Fruit fly (Drosophila melanogaster) whole organism, embryonic: ENCODE measurements around the gene BuGZ.

Experiments used
- CG10267 ChIP-seq: fragments of 200-800 bp; sonication (Bioruptor generic); optimal IDR thresholded peaks from 2 replicates; lab custom pipeline; 2018; ENCODE audit warnings: missing biosample characterization, mild to moderate bottlenecking, missing genetic modification characterization, moderate library complexity
- CG10431 ChIP-seq: fragments of 200-800 bp; sonication (Bioruptor generic); optimal IDR thresholded peaks from 3 replicates; lab custom pipeline; 2018; ENCODE audit warnings: missing biosample characterization, mild to moderate bottlenecking, missing genetic modification characterization
- CG11093 ChIP-seq: fragments of 200-800 bp; sonication (Bioruptor generic); IDR thresholded peaks from 3 replicates; pipeline ENCODE4 v1.3.6; 2022; ENCODE audit warnings: missing biosample characterization, missing genetic modification characterization
- CG11398 ChIP-seq: fragments of 200-800 bp; sonication (Bioruptor generic); optimal IDR thresholded peaks from 2 replicates; lab custom pipeline; 2016; ENCODE audit warnings: missing biosample characterization, missing genetic modification characterization
- CG12391 ChIP-seq: fragments of 200-800 bp; sonication (Bioruptor generic); optimal IDR thresholded peaks from 3 replicates; lab custom pipeline; 2018; ENCODE audit warnings: missing biosample characterization, mild to moderate bottlenecking, missing genetic modification characterization, moderate library complexity
- CG13624 ChIP-seq: fragments of 200-800 bp; sonication (Bioruptor generic); optimal IDR thresholded peaks from 2 replicates; lab custom pipeline; 2016; ENCODE audit warnings: missing biosample characterization, missing genetic modification characterization
- CG14014 ChIP-seq: fragments of 200-800 bp; sonication (Bioruptor generic); IDR thresholded peaks from 2 replicates; pipeline ENCODE4 v1.3.6; 2022; ENCODE audit warnings: missing biosample characterization, missing genetic modification characterization
- CG14860 ChIP-seq: fragments of 200-800 bp; sonication (Bioruptor generic); IDR thresholded peaks from 3 replicates; pipeline ENCODE4 v1.3.6; 2022; ENCODE audit warnings: missing biosample characterization, missing genetic modification characterization; ENCODE audit not compliant: partially characterized antibody
- CG17361 ChIP-seq: fragments of 200-800 bp; sonication (Bioruptor generic); IDR thresholded peaks from 3 replicates; pipeline ENCODE4 v1.3.6; 2022; ENCODE audit warnings: missing biosample characterization, missing genetic modification characterization
- CG17802 ChIP-seq: fragments of 200-800 bp; sonication (Bioruptor generic); optimal IDR thresholded peaks from 2 replicates; lab custom pipeline; 2018; ENCODE audit warnings: missing biosample characterization, mild to moderate bottlenecking, missing genetic modification characterization, moderate library complexity
- CG1792 ChIP-seq: fragments of 200-800 bp; sonication (Bioruptor generic); optimal IDR thresholded peaks from 2 replicates; lab custom pipeline; 2016; ENCODE audit warnings: missing biosample characterization, missing genetic modification characterization
- CG2120 ChIP-seq: fragments of 200-800 bp; sonication (Bioruptor generic); optimal IDR thresholded peaks from 3 replicates; lab custom pipeline; 2016; ENCODE audit warnings: missing biosample characterization, missing genetic modification characterization
- CG2202 ChIP-seq: fragments of 200-800 bp; sonication (Bioruptor generic); optimal IDR thresholded peaks from 2 replicates; lab custom pipeline; 2018; ENCODE audit warnings: missing biosample characterization, mild to moderate bottlenecking, missing genetic modification characterization
- CG30431 ChIP-seq: fragments of 200-800 bp; sonication (Bioruptor generic); optimal IDR thresholded peaks from 2 replicates; lab custom pipeline; 2017; ENCODE audit warnings: missing biosample characterization, missing genetic modification characterization
- CG31441 ChIP-seq: fragments of 200-800 bp; sonication (Bioruptor generic); IDR thresholded peaks from 2 replicates; pipeline ENCODE4 v1.3.6; 2022; ENCODE audit warnings: missing biosample characterization, missing genetic modification characterization
- CG5245 ChIP-seq: fragments of 200-800 bp; sonication (Bioruptor generic); optimal IDR thresholded peaks from 3 replicates; lab custom pipeline; 2016; ENCODE audit warnings: missing biosample characterization, missing genetic modification characterization
- CG6813 ChIP-seq: fragments of 200-800 bp; sonication (Bioruptor generic); optimal IDR thresholded peaks from 2 replicates; lab custom pipeline; 2017; ENCODE audit warnings: missing biosample characterization, missing genetic modification characterization, mild to moderate bottlenecking, moderate library complexity, missing genetic modification reagents
- CG6854 ChIP-seq: fragments of 200-800 bp; sonication (Bioruptor generic); optimal IDR thresholded peaks from 3 replicates; lab custom pipeline; 2017; ENCODE audit warnings: missing biosample characterization, mild to moderate bottlenecking, missing genetic modification characterization
- CG7839 ChIP-seq: fragments of 200-800 bp; sonication (Bioruptor generic); optimal IDR thresholded peaks from 3 replicates; lab custom pipeline; 2018; ENCODE audit warnings: missing biosample characterization, mild to moderate bottlenecking, missing genetic modification characterization, moderate library complexity
- CG7928 ChIP-seq: fragments of 200-800 bp; sonication (Bioruptor generic); optimal IDR thresholded peaks from 2 replicates; lab custom pipeline; 2017; ENCODE audit warnings: missing biosample characterization, mild to moderate bottlenecking, missing genetic modification characterization
- CG8944 ChIP-seq: fragments of 200-800 bp; sonication (Bioruptor generic); optimal IDR thresholded peaks from 3 replicates; lab custom pipeline; 2016; ENCODE audit warnings: missing biosample characterization, missing genetic modification characterization
- Dbx ChIP-seq: fragments of 200-800 bp; sonication (Bioruptor generic); IDR thresholded peaks from 3 replicates; pipeline ENCODE4 v1.3.6; 2022; ENCODE audit warnings: missing biosample characterization, missing genetic modification characterization
- Fer1 ChIP-seq: fragments of 200-800 bp; sonication (Bioruptor generic); optimal IDR thresholded peaks from 2 replicates; lab custom pipeline; 2017; ENCODE audit warnings: missing biosample characterization, mild to moderate bottlenecking, missing genetic modification characterization
- Gsc ChIP-seq: fragments of 200-800 bp; sonication (Bioruptor generic); IDR thresholded peaks from 2 replicates; pipeline ENCODE4 v1.3.6; 2022; ENCODE audit warnings: missing biosample characterization, missing genetic modification characterization
- H15 ChIP-seq: fragments of 200-800 bp; sonication (Bioruptor generic); IDR thresholded peaks from 3 replicates; pipeline ENCODE4 v1.3.6; 2022; ENCODE audit warnings: missing biosample characterization, missing genetic modification characterization
- Hmx ChIP-seq: fragments of 200-800 bp; sonication (Bioruptor generic); optimal IDR thresholded peaks from 2 replicates; lab custom pipeline; 2016; ENCODE audit warnings: missing biosample characterization, missing genetic modification characterization
- Hr39 ChIP-seq: fragments of >200 bp; optimal IDR thresholded peaks from 2 replicates; lab custom pipeline; 2017
- Hr78 ChIP-seq, 2 experiments: fragments of 200-800 bp in 1 of 2; fragments of >200 bp in 1 of 2; sonication (Bioruptor generic) in 1 of 2; optimal IDR thresholded peaks; 2 replicates each; lab custom pipeline; 2017 to 2019; ENCODE audit warnings: missing biosample characterization in 2 of 2, missing genetic modification characterization in 2 of 2, mild to moderate bottlenecking in 1 of 2, moderate library complexity in 1 of 2
- Lim3 ChIP-seq: fragments of 200-800 bp; sonication (Bioruptor generic); IDR thresholded peaks from 2 replicates; pipeline ENCODE4 v1.3.6; 2022; ENCODE audit warnings: missing biosample characterization, missing genetic modification characterization
- Lpt ChIP-seq: fragments of >200 bp; optimal IDR thresholded peaks from 2 replicates; lab custom pipeline; 2018; ENCODE audit warnings: missing biosample characterization, missing genetic modification characterization
- NC2α ChIP-seq: fragments of 200-800 bp; sonication (Bioruptor generic); optimal IDR thresholded peaks from 2 replicates; lab custom pipeline; 2016; ENCODE audit warnings: missing biosample characterization, missing genetic modification characterization
- PHDP ChIP-seq: fragments of 200-800 bp; sonication (Bioruptor generic); optimal IDR thresholded peaks from 3 replicates; lab custom pipeline; 2018; ENCODE audit warnings: missing biosample characterization, mild to moderate bottlenecking, missing genetic modification characterization, moderate library complexity
- Scr ChIP-seq: fragments of 200-800 bp; sonication (Bioruptor generic); IDR thresholded peaks from 2 replicates; pipeline ENCODE4 v1.3.6; 2022; ENCODE audit warnings: missing biosample characterization, missing genetic modification characterization; ENCODE audit not compliant: partially characterized antibody
- Taf1 ChIP-seq: fragments of 200-800 bp; sonication (Bioruptor generic); IDR thresholded peaks from 2 replicates; pipeline ENCODE4 v1.3.6; 2022; ENCODE audit warnings: missing biosample characterization, missing genetic modification characterization
- abd-A ChIP-seq: fragments of 200-800 bp; sonication (Bioruptor generic); optimal IDR thresholded peaks from 3 replicates; lab custom pipeline; 2019; ENCODE audit warnings: missing biosample characterization, mild to moderate bottlenecking, missing genetic modification characterization, moderate library complexity
- ato ChIP-seq: fragments of 200-800 bp; sonication (Bioruptor generic); IDR thresholded peaks from 2 replicates; pipeline ENCODE4 v1.3.6; 2022; ENCODE audit warnings: missing biosample characterization, missing genetic modification characterization; ENCODE audit not compliant: partially characterized antibody
- br ChIP-seq: fragments of >200 bp; optimal IDR thresholded peaks from 2 replicates; lab custom pipeline; 2017
- cato ChIP-seq: fragments of 200-800 bp; sonication (Bioruptor generic); optimal IDR thresholded peaks from 2 replicates; lab custom pipeline; 2016; ENCODE audit warnings: missing biosample characterization, missing genetic modification characterization, borderline replicate concordance
- cwo ChIP-seq: fragments of 200-800 bp; sonication (Bioruptor generic); optimal IDR thresholded peaks from 3 replicates; lab custom pipeline; 2017; ENCODE audit warnings: missing biosample characterization, missing genetic modification characterization, mild to moderate bottlenecking, moderate library complexity, missing genetic modification reagents
- dimm ChIP-seq: fragments of 200-800 bp; sonication (Bioruptor generic); IDR thresholded peaks from 2 replicates; pipeline ENCODE4 v1.3.6; 2022; ENCODE audit warnings: missing biosample characterization, missing genetic modification characterization
- grn ChIP-seq: fragments of 200-800 bp; sonication (Bioruptor generic); optimal IDR thresholded peaks from 3 replicates; lab custom pipeline; 2017; ENCODE audit warnings: missing biosample characterization, missing genetic modification characterization
- gsb ChIP-seq: fragments of 200-800 bp; sonication (Bioruptor generic); IDR thresholded peaks from 2 replicates; pipeline ENCODE4 v1.3.6; 2022; ENCODE audit warnings: missing biosample characterization, missing genetic modification characterization
- insv ChIP-seq, 2 experiments: fragments of 200-800 bp; sonication (Bioruptor generic); optimal IDR thresholded peaks; 3 replicates each; lab custom pipeline; 2016 to 2018; ENCODE audit warnings: missing biosample characterization in 2 of 2, missing genetic modification characterization in 2 of 2
- nau ChIP-seq: fragments of 200-800 bp; sonication (Bioruptor generic); optimal IDR thresholded peaks from 3 replicates; lab custom pipeline; 2017; ENCODE audit warnings: missing biosample characterization, mild to moderate bottlenecking, missing genetic modification characterization, missing genetic modification reagents
- nmo ChIP-seq: fragments of 200-800 bp; sonication (Bioruptor generic); optimal IDR thresholded peaks from 2 replicates; lab custom pipeline; 2018; ENCODE audit warnings: missing biosample characterization, mild to moderate bottlenecking, missing genetic modification characterization, moderate library complexity
- oc ChIP-seq: fragments of 200-800 bp; sonication (Bioruptor generic); optimal IDR thresholded peaks from 2 replicates; lab custom pipeline; 2018; ENCODE audit warnings: missing biosample characterization, mild to moderate bottlenecking, missing genetic modification characterization, moderate library complexity
- onecut ChIP-seq: fragments of 200-800 bp; sonication (Bioruptor generic); IDR thresholded peaks from 2 replicates; pipeline ENCODE4 v1.3.6; 2022; ENCODE audit warnings: missing biosample characterization, missing genetic modification characterization
- tna ChIP-seq: fragments of 200-800 bp; sonication (Bioruptor generic); IDR thresholded peaks from 2 replicates; pipeline ENCODE4 v1.3.6; 2022; ENCODE audit warnings: missing biosample characterization, missing genetic modification characterization; ENCODE audit not compliant: partially characterized antibody
- zf30C ChIP-seq: fragments of 200-800 bp; sonication (Bioruptor generic); optimal IDR thresholded peaks from 3 replicates; lab custom pipeline; 2018; ENCODE audit warnings: missing biosample characterization, mild to moderate bottlenecking, missing genetic modification characterization

BuGZ gene

DNA sequence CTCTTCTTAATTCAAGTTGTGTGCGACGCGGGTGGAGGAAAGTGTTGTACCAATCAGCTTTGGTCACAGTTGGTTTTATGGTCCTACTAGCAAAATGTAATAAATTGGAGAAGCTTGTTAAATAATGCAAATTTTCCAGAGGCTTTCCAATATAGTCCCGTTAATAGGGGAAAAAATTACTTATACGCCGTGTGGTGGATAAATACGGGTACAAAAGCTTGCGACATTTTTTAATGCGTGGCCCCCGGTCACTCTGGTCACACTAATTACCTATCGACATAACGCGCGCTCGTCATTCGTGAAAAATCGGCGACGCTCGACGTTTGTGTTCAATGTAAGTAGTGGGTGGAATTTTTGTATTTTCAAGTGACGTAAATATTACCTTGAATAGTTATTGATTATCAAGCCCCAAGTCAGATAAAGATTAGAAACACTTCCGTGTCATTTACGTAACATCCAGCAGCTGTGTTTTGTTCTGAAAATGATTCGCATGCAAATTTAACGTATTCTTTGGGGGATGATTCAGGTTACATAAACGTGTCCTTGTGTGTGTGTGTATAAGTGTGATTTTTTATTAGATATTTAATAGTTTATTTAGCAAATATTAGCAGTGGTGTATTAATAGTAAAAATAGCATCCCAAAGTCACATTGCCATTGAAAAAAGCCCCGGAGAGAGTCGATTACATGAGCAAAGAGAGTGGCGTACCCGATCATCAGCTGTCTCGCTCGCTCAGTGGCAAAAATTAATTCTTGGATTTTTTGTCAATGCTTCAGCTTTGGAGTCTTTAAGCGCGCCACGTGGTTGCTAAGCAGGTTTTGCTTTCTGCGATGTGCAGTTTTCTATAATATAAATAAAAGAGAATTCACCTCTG lies 23.3 kb upstream of the BuGZ start, which contains the start of gene Cyt-c-p (continued):
- TF ChIP-seq CG7928 (GFP tag; lab: Kevin White, UChicago) (peak; percentile 13), nmo (GFP tag; lab: Kevin White, UChicago) (peak; percentile 73), br (lab: Kevin White, UChicago) (no peak), CG17802 (tag; lab: Kevin White, UChicago) (no peak), tna (no peak), CG2202 (no peak), oc (tag; lab: Kevin White, UChicago) (no peak), Hr78 (GFP tag; optimal IDR thresholded peaks at IDR 0.05; lab: Kevin White, UChicago) (no peak), onecut (GFP tag; lab: Robert Waterston, UW) (peak; percentile 26; the same call in 1 of the 2 replicates), cato (GFP tag; lab: Kevin White, UChicago) (no peak), Gsc (GFP tag; lab: Robert Waterston, UW) (no peak), H15 (GFP tag; lab: Robert Waterston, UW) (no peak), Hmx (GFP tag; lab: Kevin White, UChicago) (no peak), Lpt (GFP tag; lab: Kevin White, UChicago) (no peak), Lim3 (GFP tag; lab: Robert Waterston, UW) (no peak), NC2α (no peak), PHDP (peak; percentile 36), abd-A (tag; lab: Kevin White, UChicago) (peak; percentile 94), CG8944 (GFP tag; lab: Kevin White, UChicago) (no peak), insv (GFP tag; optimal IDR thresholded peaks at IDR 0.05; lab: Kevin White, UChicago) (peak in 1 of 2 experiments; percentile 11), CG2120 (no peak), zf30C (no peak), CG11398 (no peak), CG14014 (no peak), CG5245 (no peak), nau (GFP tag; lab: Kevin White, UChicago) (peak; percentile 23), gsb (GFP tag; lab: Robert Waterston, UW) (no peak), grn (GFP tag; lab: Kevin White, UChicago) (peak; percentile 34), Taf1 (GFP tag; lab: Robert Waterston, UW) (no peak), CG6813 (GFP tag; lab: Kevin White, UChicago) (no peak), CG6854 (GFP tag; lab: Kevin White, UChicago) (no peak), CG17361 (0 out of 3 replicates have a peak, but pooled peaks have one; percentile 34), CG31441 (0 out of 2 replicates have a peak, but pooled peaks have one; percentile 12), CG12391 (tag; lab: Kevin White, UChicago) (peak; percentile 55), CG13624 (GFP tag; lab: Kevin White, UChicago) (peak; percentile 70), CG14860 (GFP tag; lab: Robert Waterston, UW) (peak; percentile 17; the same call in 1 of the 3 replicates), CG7839 (tag; lab: Kevin White, UChicago) (no peak), CG11093 (GFP tag; lab: Robert Waterston, UW) (no peak), Dbx (peak; percentile 41; the same call in 2 of the 3 replicates), ato (no peak), Fer1 (GFP tag; lab: Kevin White, UChicago) (peak; percentile 31), Scr (GFP tag; lab: Robert Waterston, UW) (peak; percentile 68), cwo (GFP tag; lab: Kevin White, UChicago) (peak; percentile 20), CG10431 (peak; percentile 4), CG1792 (no peak), dimm (GFP tag; lab: Robert Waterston, UW) (no peak), CG30431 (no peak), CG10267 (peak; percentile 56), Hr39 (lab: Kevin White, UChicago) (no peak)
